Worm (Caenorhabditis elegans) whole organism, L4/young adult: ENCODE measurements around the gene stt-3.

Experiments
- W03F9.2 ChIP-seq: fragments of 150-350 bp; optimal IDR thresholded peaks from 2 replicates; lab custom pipeline; 2014; ENCODE audit warnings: missing biosample characterization, missing genetic modification characterization
- dao-5 ChIP-seq: sonication (generic microtip); optimal IDR thresholded peaks from 2 replicates; lab custom pipeline; 2016; ENCODE audit warnings: missing genotype, missing genetic modification characterization, moderate library complexity, missing compliant biosample characterization
- him-1 ChIP-seq: sonication (generic microtip); optimal IDR thresholded peaks from 2 replicates; lab custom pipeline; 2016; ENCODE audit warnings: missing genotype, missing genetic modification reagents, missing genetic modification characterization, missing compliant biosample characterization

stt-3 gene

ce11 chrIII:6248064-6248687 lies at the start of gene stt-3, which contains the start of gene gen-1:
TSS of gene stt-3 (plus strand) at chrIII:6248637.
TSS of gene gen-1 (minus strand) at chrIII:6248158.
- TF ChIP-seq dao-5 (tag; lab: Kevin White, UChicago): no peak
- no peak for TF ChIP-seq him-1
- TF ChIP-seq W03F9.2 (tag; lab: Kevin White, UChicago): no peak

ce11 chrIII:6201325-6201724 lies 47.1 kb upstream of the stt-3 start:
- no peak for TF ChIP-seq him-1
- TF ChIP-seq dao-5 (tag; lab: Kevin White, UChicago): no peak
- no peak for TF ChIP-seq W03F9.2 (tag; lab: Kevin White, UChicago)

ce11 chrIII:6202440-6202839 lies 46.0 kb upstream of the stt-3 start:
- TF ChIP-seq him-1 (no peak), dao-5 (tag; lab: Kevin White, UChicago) (no peak), W03F9.2 (tag; lab: Kevin White, UChicago) (no peak)

ce11 chrIII:6206161-6206853 lies 42.1 kb upstream of the stt-3 start, which contains the start of the genes sna-3 and rps-3:
TSS of gene sna-3 (minus strand) at chrIII:6206211.
TSS of gene rps-3 (plus strand) at chrIII:6206803.
- peak; percentile 90 for TF ChIP-seq W03F9.2 (tag; lab: Kevin White, UChicago)
- TF ChIP-seq dao-5 (tag; lab: Kevin White, UChicago): no peak
- no peak for TF ChIP-seq him-1

- no peak for TF ChIP-seq W03F9.2 (tag; lab: Kevin White, UChicago)
- no peak for TF ChIP-seq dao-5 (tag; lab: Kevin White, UChicago)
- no peak for TF ChIP-seq him-1
These were observed 41.4 kb upstream of the stt-3 start for ce11 chrIII:6207046-6207445.

ce11 chrIII:6207881-6208280 lies 40.6 kb upstream of the stt-3 start, which contains the start of gene C23G10.2:
TSS of gene C23G10.2 (plus strand) at chrIII:6208064.
- TF ChIP-seq him-1 (no peak), W03F9.2 (tag; lab: Kevin White, UChicago) (no peak), dao-5 (tag; lab: Kevin White, UChicago) (no peak)

- TF ChIP-seq him-1 (no peak), dao-5 (tag; lab: Kevin White, UChicago) (no peak), W03F9.2 (tag; lab: Kevin White, UChicago) (no peak)
These were observed 39.5 kb upstream of the stt-3 start, which contains the start of gene C23G10.1 for ce11 chrIII:6208984-6209383. TSS of gene C23G10.1 (plus strand) at chrIII:6209284.

- TF ChIP-seq W03F9.2 (tag; lab: Kevin White, UChicago): no peak
These were observed 38.1 kb upstream of the stt-3 start for ce11 chrIII:6210215-6210822.

ce11 chrIII:6213915-6214314 lies 34.5 kb upstream of the stt-3 start, which contains the start of gene C23G10.10:
TSS of gene C23G10.10 (minus strand) at chrIII:6214015.
- TF ChIP-seq dao-5 (tag; lab: Kevin White, UChicago): no peak
- TF ChIP-seq W03F9.2 (tag; lab: Kevin White, UChicago): no peak
- no peak for TF ChIP-seq him-1

- no peak for TF ChIP-seq him-1
- TF ChIP-seq W03F9.2 (tag; lab: Kevin White, UChicago): no peak
- TF ChIP-seq dao-5 (tag; lab: Kevin White, UChicago): no peak
These were observed 33.0 kb upstream of the stt-3 start, which contains the start of gene C23G10.11 for ce11 chrIII:6215476-6215875. TSS of gene C23G10.11 (minus strand) at chrIII:6215576.

ce11 chrIII:6215943-6216342 lies 32.5 kb upstream of the stt-3 start:
- TF ChIP-seq dao-5 (tag; lab: Kevin White, UChicago) (no peak), W03F9.2 (tag; lab: Kevin White, UChicago) (no peak), him-1 (no peak)

- TF ChIP-seq W03F9.2 (tag; lab: Kevin White, UChicago) (no peak), him-1 (no peak), dao-5 (tag; lab: Kevin White, UChicago) (no peak)
These were observed 31.5 kb upstream of the stt-3 start, which contains the start of gene hot-4 for ce11 chrIII:6216833-6217466. TSS of gene hot-4 (plus strand) at chrIII:6217416.

ce11 chrIII:6221403-6221802 lies 27.0 kb upstream of the stt-3 start:
- TF ChIP-seq W03F9.2 (tag; lab: Kevin White, UChicago) (no peak), dao-5 (tag; lab: Kevin White, UChicago) (no peak), him-1 (no peak)
